Worm (Caenorhabditis elegans) whole organism, midembryonic: ENCODE measurements around the gene Y37D8A.29.
A peak's percentile ranks its signal among the peaks of the same experiment; 100 is the strongest.

Source experiments
- T22C8.4 ChIP-seq: fragments of 200-800 bp; sonication (Bioruptor generic); IDR thresholded peaks from 2 replicates; pipeline ENCODE4 v1.3.6; 2022; ENCODE audit warnings: missing genetic modification characterization, missing compliant biosample characterization
- flt-1 ChIP-seq: fragments of 200-800 bp; sonication (Bioruptor generic); IDR thresholded peaks from 2 replicates; pipeline ENCODE4 v1.3.6; 2022; ENCODE audit warnings: missing genetic modification characterization, missing compliant biosample characterization
- klf-2 ChIP-seq: fragments of 200-800 bp; sonication (Bioruptor generic); conservative IDR thresholded peaks from 2 replicates; pipeline ENCODE4 v1.3.6; 2022; ENCODE audit warnings: missing genetic modification reagents, missing genetic modification characterization, missing compliant biosample characterization
- med-1 ChIP-seq: sonication (generic microtip); optimal IDR thresholded peaks from 2 replicates; lab custom pipeline; 2017; ENCODE audit warnings: missing genetic modification characterization, mild to moderate bottlenecking, missing compliant biosample characterization, antibody characterized with exemption, missing genetic modification reagents; ENCODE audit not compliant: insufficient read depth
- ref-1 ChIP-seq: fragments of 200-800 bp; sonication (Bioruptor generic); conservative IDR thresholded peaks from 2 replicates; pipeline ENCODE4 v1.3.6; 2022; ENCODE audit warnings: missing genetic modification reagents, missing genetic modification characterization, missing compliant biosample characterization
- tab-1 ChIP-seq: fragments of 200-800 bp; sonication (Bioruptor generic); IDR thresholded peaks from 2 replicates; pipeline ENCODE4 v1.3.6; 2022; ENCODE audit warnings: missing genetic modification characterization, missing compliant biosample characterization
- ztf-23 ChIP-seq: fragments of 200-800 bp; sonication (Bioruptor generic); IDR thresholded peaks from 2 replicates; pipeline ENCODE4 v1.3.6; 2022; ENCODE audit warnings: missing genetic modification reagents, missing genetic modification characterization, missing compliant biosample characterization

DNA sequence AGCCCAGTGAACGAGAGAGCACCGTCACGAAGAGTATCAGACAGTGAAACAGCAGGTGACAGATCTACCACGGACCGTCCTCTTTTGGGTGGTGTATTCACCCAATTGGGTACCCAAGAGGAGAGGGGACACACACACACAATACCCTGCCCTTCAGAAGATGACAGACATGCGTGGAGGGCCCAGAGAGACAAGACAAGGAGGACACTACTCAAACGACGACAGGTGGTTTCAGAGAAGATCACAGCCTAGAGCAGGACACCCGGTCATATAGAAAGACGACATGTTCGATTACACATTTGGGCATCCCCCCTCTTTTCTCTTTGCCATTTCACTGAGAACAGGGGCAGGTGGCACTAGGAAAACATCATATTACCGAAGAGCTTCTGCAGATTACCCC lies 2.7 kb upstream of the Y37D8A.29 start:
- TF ChIP-seq flt-1 (GFP tag; lab: Robert Waterston, UW) (0 out of 2 replicates have a peak, but pooled peaks have one; percentile 58), med-1 (no peak), tab-1 (no peak), T22C8.4 (GFP tag; lab: Robert Waterston, UW) (no peak), ztf-23 (GFP tag; lab: Robert Waterston, UW) (no peak), klf-2 (GFP tag; lab: Robert Waterston, UW) (no peak), ref-1 (GFP tag; lab: Robert Waterston, UW) (no peak; the same call in 1 of the 2 replicates)
